Fruit fly (Drosophila melanogaster) whole organism, prepupa: ENCODE data around the gene CG42709.

ENCODE experiments used
- Blimp-1 ChIP-seq: fragments of 200-800 bp; sonication (Bioruptor generic); optimal IDR thresholded peaks from 3 replicates; lab custom pipeline; 2017; ENCODE audit warnings: missing biosample characterization, missing genetic modification characterization, mild to moderate bottlenecking, moderate library complexity, missing genetic modification reagents
- CG10669 ChIP-seq: fragments of 200-800 bp; sonication (Bioruptor generic); optimal IDR thresholded peaks from 3 replicates; lab custom pipeline; 2018; ENCODE audit warnings: missing biosample characterization, mild to moderate bottlenecking, missing genetic modification characterization, moderate library complexity
- CG11294 ChIP-seq: fragments of 200-800 bp; sonication (Bioruptor generic); IDR thresholded peaks from 2 replicates; pipeline ENCODE4 v1.3.6; 2022; ENCODE audit warnings: missing biosample characterization, missing genetic modification characterization
- CG11902 ChIP-seq: fragments of 200-800 bp; sonication (Bioruptor generic); optimal IDR thresholded peaks from 3 replicates; lab custom pipeline; 2016; ENCODE audit warnings: missing biosample characterization, missing genetic modification characterization
- CG15336 ChIP-seq: fragments of 200-800 bp; sonication (Bioruptor generic); IDR thresholded peaks from 2 replicates; pipeline ENCODE4 v1.3.6; 2022; ENCODE audit warnings: missing biosample characterization, missing genetic modification characterization
- CG16779 ChIP-seq: fragments of 200-800 bp; sonication (Bioruptor generic); optimal IDR thresholded peaks from 3 replicates; lab custom pipeline; 2017; ENCODE audit warnings: missing biosample characterization, mild to moderate bottlenecking, missing genetic modification characterization
- CG3032 ChIP-seq: fragments of 200-800 bp; optimal IDR thresholded peaks from 2 replicates; lab custom pipeline; 2019; ENCODE audit warnings: missing biosample characterization, mild to moderate bottlenecking, missing genetic modification characterization, moderate library complexity
- CG31627 ChIP-seq: fragments of 200-800 bp; sonication (Bioruptor generic); optimal IDR thresholded peaks from 3 replicates; lab custom pipeline; 2016; ENCODE audit warnings: missing biosample characterization, missing genetic modification characterization
- CG32006 ChIP-seq: fragments of 200-800 bp; sonication (Bioruptor generic); optimal IDR thresholded peaks from 3 replicates; lab custom pipeline; 2017; ENCODE audit warnings: missing biosample characterization, mild to moderate bottlenecking, missing genetic modification characterization
- CG34406 ChIP-seq: fragments of 200-800 bp; sonication (Bioruptor generic); optimal IDR thresholded peaks from 3 replicates; lab custom pipeline; 2016; ENCODE audit warnings: missing biosample characterization, missing genetic modification characterization
- CG3919 ChIP-seq: fragments of 200-800 bp; sonication (Bioruptor generic); optimal IDR thresholded peaks from 3 replicates; lab custom pipeline; 2016; ENCODE audit warnings: missing biosample characterization, missing genetic modification characterization
- CG4318 ChIP-seq: fragments of 200-800 bp; sonication (Bioruptor generic); optimal IDR thresholded peaks from 3 replicates; lab custom pipeline; 2017; ENCODE audit warnings: missing biosample characterization, mild to moderate bottlenecking, missing genetic modification characterization
- CG6163 ChIP-seq: fragments of 200-800 bp; sonication (Bioruptor generic); IDR thresholded peaks from 3 replicates; pipeline ENCODE4 v1.3.6; 2022; ENCODE audit warnings: missing biosample characterization, missing genetic modification characterization
- CG6792 ChIP-seq: fragments of 200-800 bp; sonication (Bioruptor generic); optimal IDR thresholded peaks from 3 replicates; lab custom pipeline; 2016; ENCODE audit warnings: missing biosample characterization, missing genetic modification characterization
- CG6854 ChIP-seq: fragments of 200-800 bp; sonication (Bioruptor generic); optimal IDR thresholded peaks from 2 replicates; lab custom pipeline; 2017; ENCODE audit warnings: missing biosample characterization, mild to moderate bottlenecking, missing genetic modification characterization
- CG8119 ChIP-seq: fragments of 200-800 bp; sonication (Bioruptor generic); IDR thresholded peaks from 3 replicates; pipeline ENCODE4 v1.3.6; 2022; ENCODE audit warnings: missing biosample characterization, missing genetic modification characterization
- CG8319 ChIP-seq: fragments of 200-800 bp; sonication (Bioruptor generic); optimal IDR thresholded peaks from 3 replicates; lab custom pipeline; 2016; ENCODE audit warnings: missing biosample characterization, missing genetic modification characterization
- CG8632 ChIP-seq: fragments of 200-800 bp; sonication (Bioruptor generic); optimal IDR thresholded peaks from 3 replicates; lab custom pipeline; 2016; ENCODE audit warnings: missing biosample characterization, missing genetic modification characterization
- CG9139 ChIP-seq: fragments of 200-800 bp; sonication (Bioruptor generic); optimal IDR thresholded peaks from 3 replicates; lab custom pipeline; 2017; ENCODE audit warnings: missing biosample characterization, mild to moderate bottlenecking, missing genetic modification characterization
- Eip75B ChIP-seq: fragments of 200-800 bp; sonication (Bioruptor generic); optimal IDR thresholded peaks from 3 replicates; lab custom pipeline; 2016; ENCODE audit warnings: missing biosample characterization, missing genetic modification characterization
- Eip78C ChIP-seq: fragments of 200-800 bp; sonication (Bioruptor generic); peaks from one replicate; lab custom pipeline; 2016; ENCODE audit warnings: missing biosample characterization, missing genetic modification characterization
- Eip93F ChIP-seq: fragments of 200-800 bp; sonication (Bioruptor generic); optimal IDR thresholded peaks from 2 replicates; lab custom pipeline; 2016; ENCODE audit warnings: missing biosample characterization, mild to moderate bottlenecking, missing genetic modification characterization
- Ets21C ChIP-seq: fragments of 200-800 bp; sonication (Bioruptor generic); optimal IDR thresholded peaks from 3 replicates; lab custom pipeline; 2016; ENCODE audit warnings: missing biosample characterization, missing genetic modification characterization
- Gug ChIP-seq: fragments of 200-800 bp; sonication (Bioruptor generic); IDR thresholded peaks from 2 replicates; pipeline ENCODE4 v1.3.6; 2022; ENCODE audit warnings: missing biosample characterization, missing genetic modification characterization
- Hr38 ChIP-seq: sonication (Bioruptor generic); optimal IDR thresholded peaks from 2 replicates; lab custom pipeline; 2016; ENCODE audit warnings: missing biosample characterization, missing genetic modification characterization
- Hr39 ChIP-seq: fragments of 200-800 bp; sonication (Bioruptor generic); optimal IDR thresholded peaks from 2 replicates; lab custom pipeline; 2016; ENCODE audit warnings: missing biosample characterization, missing genetic modification characterization
- Hr4 ChIP-seq: fragments of 200-800 bp; sonication (Bioruptor generic); optimal IDR thresholded peaks from 3 replicates; lab custom pipeline; 2016; ENCODE audit warnings: missing biosample characterization, missing genetic modification characterization
- Met ChIP-seq: fragments of 200-800 bp; sonication (Bioruptor generic); optimal IDR thresholded peaks from 3 replicates; lab custom pipeline; 2016; ENCODE audit warnings: missing biosample characterization, missing genetic modification characterization
- Smox ChIP-seq: fragments of 200-800 bp; sonication (Bioruptor generic); optimal IDR thresholded peaks from 3 replicates; lab custom pipeline; 2016; ENCODE audit warnings: missing biosample characterization, missing genetic modification characterization
- Sox102F ChIP-seq: fragments of 200-800 bp; sonication (Bioruptor generic); optimal IDR thresholded peaks from 2 replicates; lab custom pipeline; 2016; ENCODE audit warnings: missing biosample characterization, mild to moderate bottlenecking, missing genetic modification characterization
- Sox14 ChIP-seq: fragments of 200-800 bp; sonication (Bioruptor generic); optimal IDR thresholded peaks from 3 replicates; lab custom pipeline; 2016; ENCODE audit warnings: missing biosample characterization, missing genetic modification characterization
- Sox15 ChIP-seq: fragments of 200-800 bp; sonication (Bioruptor generic); optimal IDR thresholded peaks from 3 replicates; lab custom pipeline; 2016; ENCODE audit warnings: missing biosample characterization, missing genetic modification characterization
- eg ChIP-seq: fragments of 200-800 bp; sonication (Bioruptor generic); IDR thresholded peaks from 3 replicates; pipeline ENCODE4 v1.3.6; 2022; ENCODE audit warnings: missing biosample characterization, missing genetic modification characterization
- esn ChIP-seq: fragments of 200-800 bp; sonication (Bioruptor generic); optimal IDR thresholded peaks from 2 replicates; lab custom pipeline; 2016; ENCODE audit warnings: missing biosample characterization, mild to moderate bottlenecking, missing genetic modification characterization, moderate library complexity
- fkh ChIP-seq: fragments of 200-800 bp; sonication (Bioruptor generic); optimal IDR thresholded peaks from 3 replicates; lab custom pipeline; 2017; ENCODE audit warnings: missing biosample characterization, mild to moderate bottlenecking, missing genetic modification characterization, moderate library complexity
- net ChIP-seq: fragments of 200-800 bp; sonication (Bioruptor generic); optimal IDR thresholded peaks from 3 replicates; lab custom pipeline; 2016; ENCODE audit warnings: missing biosample characterization, missing genetic modification characterization
- salr ChIP-seq, 2 experiments: fragments of 200-800 bp; sonication (Bioruptor generic); optimal IDR thresholded peaks; 3 replicates each; lab custom pipeline; 2016 to 2018; ENCODE audit warnings: missing biosample characterization in 2 of 2, missing genetic modification characterization in 2 of 2, mild to moderate bottlenecking in 1 of 2
- spab ChIP-seq: fragments of 200-800 bp; sonication (Bioruptor generic); optimal IDR thresholded peaks from 2 replicates; lab custom pipeline; 2017; ENCODE audit warnings: missing biosample characterization, mild to moderate bottlenecking, missing genetic modification characterization, missing genetic modification reagents
- ss ChIP-seq, 2 experiments: fragments of 200-800 bp; sonication (Bioruptor generic); optimal IDR thresholded peaks; 2 replicates in 1 of 2; 3 replicates in 1 of 2; lab custom pipeline; 2017 to 2018; ENCODE audit warnings: mild to moderate bottlenecking in 2 of 2, missing biosample characterization in 2 of 2, missing genetic modification characterization in 2 of 2, moderate library complexity in 1 of 2
- topi ChIP-seq: fragments of 200-800 bp; sonication (Bioruptor generic); optimal IDR thresholded peaks from 3 replicates; lab custom pipeline; 2016; ENCODE audit warnings: missing biosample characterization, missing genetic modification characterization

Gene CG42709

DNA sequence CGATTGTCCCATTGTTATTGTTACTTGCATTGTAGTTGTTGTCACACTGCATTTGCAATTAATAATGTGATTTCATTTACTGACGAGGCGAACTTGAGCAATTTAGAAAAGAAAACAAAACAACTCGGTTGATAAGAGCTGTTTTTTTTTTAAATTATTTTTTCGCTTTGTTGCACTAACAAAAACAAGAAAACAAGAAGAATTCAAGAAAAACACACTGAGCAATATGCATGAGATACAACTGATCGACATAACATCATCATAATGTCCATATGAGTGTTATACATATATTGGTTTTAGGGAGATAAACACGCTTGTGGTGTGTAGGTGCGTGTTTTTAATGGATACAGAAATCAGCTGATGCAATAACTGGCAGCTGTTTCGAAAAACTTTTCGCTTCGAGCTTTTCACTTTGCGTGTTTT lies 12.5 kb downstream of the CG42709 start (continued):
- TF ChIP-seq CG6854, result no peak
- no peak for TF ChIP-seq Blimp-1
- TF ChIP-seq Eip78C (GFP tag; lab: Kevin White, UChicago), result peak; percentile 75
- TF ChIP-seq Sox14, result peak; percentile 63
- no peak for TF ChIP-seq CG34406 (GFP tag; lab: Kevin White, UChicago)
- peak; percentile 91 for TF ChIP-seq eg (GFP tag; lab: Robert Waterston, UW)
- no peak for TF ChIP-seq CG3032

- peak; percentile 69 for TF ChIP-seq Eip78C (GFP tag; lab: Kevin White, UChicago)
- TF ChIP-seq fkh (GFP tag; lab: Kevin White, UChicago), result peak; percentile 55
- TF ChIP-seq Gug, result no peak
- TF ChIP-seq topi, result peak; percentile 30
- peak; percentile 34 for TF ChIP-seq Hr39 (GFP tag; lab: Kevin White, UChicago)
- no peak for TF ChIP-seq CG6163 (GFP tag; lab: Robert Waterston, UW)
- TF ChIP-seq Smox, result peak; percentile 17
- peak; percentile 52 for TF ChIP-seq esn (GFP tag; lab: Kevin White, UChicago)
- TF ChIP-seq CG11902 (GFP tag; lab: Kevin White, UChicago), result no peak
- TF ChIP-seq CG32006 (GFP tag; lab: Kevin White, UChicago), result peak; percentile 8
- TF ChIP-seq CG4318, result no peak
- TF ChIP-seq CG15336, result 0 out of 2 replicates have a peak, but pooled peaks have one; percentile 22
- TF ChIP-seq spab (GFP tag; lab: Kevin White, UChicago), result no peak
- TF ChIP-seq CG10669 (GFP tag; lab: Kevin White, UChicago), result no peak
- peak; percentile 43 for TF ChIP-seq net (GFP tag; lab: Kevin White, UChicago)
- no peak for TF ChIP-seq CG11294
- peak; percentile 35 for TF ChIP-seq CG8632 (GFP tag; lab: Kevin White, UChicago)
- peak; percentile 24 for TF ChIP-seq Ets21C
- peak; percentile 57 for TF ChIP-seq Hr4 (GFP tag; lab: Kevin White, UChicago)
- peak; percentile 4 for TF ChIP-seq CG31627
- no peak for TF ChIP-seq Hr38 (GFP tag; lab: Kevin White, UChicago)
- no peak for TF ChIP-seq CG9139 (GFP tag; lab: Kevin White, UChicago)
- peak in 1 of 2 experiments; percentile 10 for TF ChIP-seq salr (GFP tag; optimal IDR thresholded peaks at IDR 0.05; lab: Kevin White, UChicago)
- 0 out of 3 replicates have a peak, but pooled peaks have one; percentile 21 for TF ChIP-seq eg (GFP tag; lab: Robert Waterston, UW)
- TF ChIP-seq Met (GFP tag; lab: Kevin White, UChicago), result peak; percentile 36
- TF ChIP-seq CG3919 (GFP tag; lab: Kevin White, UChicago), result peak; percentile 13
- no peak for TF ChIP-seq CG8319 (GFP tag; lab: Kevin White, UChicago)
These were observed 13.4 kb downstream of the CG42709 start for dm6 chr3L:12803159-12804034.

- no peak for TF ChIP-seq Smox
- no peak for TF ChIP-seq Blimp-1
- TF ChIP-seq CG6163 (GFP tag; lab: Robert Waterston, UW), result peak; percentile 44; the same call in 2 of the 3 replicates
- no peak for TF ChIP-seq net (GFP tag; lab: Kevin White, UChicago)
- TF ChIP-seq salr (GFP tag; optimal IDR thresholded peaks at IDR 0.05; lab: Kevin White, UChicago), result no peak
- peak; percentile 37 for TF ChIP-seq Eip78C (GFP tag; lab: Kevin White, UChicago)
- TF ChIP-seq CG31627, result no peak
- TF ChIP-seq eg (GFP tag; lab: Robert Waterston, UW), result no peak
- TF ChIP-seq CG16779 (tag; lab: Kevin White, UChicago), result no peak
- peak; percentile 16; the same call in 1 of the 2 replicates for TF ChIP-seq CG15336
- no peak for TF ChIP-seq Sox102F (GFP tag; lab: Kevin White, UChicago)
- no peak for TF ChIP-seq CG10669 (GFP tag; lab: Kevin White, UChicago)
- no peak for TF ChIP-seq Eip75B
- TF ChIP-seq CG9139 (GFP tag; lab: Kevin White, UChicago), result no peak
- no peak for TF ChIP-seq spab (GFP tag; lab: Kevin White, UChicago)
- no peak for TF ChIP-seq CG6792
- TF ChIP-seq Ets21C, result no peak
- peak; percentile 53 for TF ChIP-seq fkh (GFP tag; lab: Kevin White, UChicago)
- TF ChIP-seq Eip93F (GFP tag; lab: Kevin White, UChicago), result no peak
- peak; percentile 30 to 67 for TF ChIP-seq ss (GFP tag; optimal IDR thresholded peaks at IDR 0.05; lab: Kevin White, UChicago)
- no peak for TF ChIP-seq Sox15 (GFP tag; lab: Kevin White, UChicago)
- TF ChIP-seq CG32006 (GFP tag; lab: Kevin White, UChicago), result no peak
- TF ChIP-seq CG8119 (GFP tag; lab: Robert Waterston, UW), result peak; percentile 22; the same call in 1 of the 3 replicates
These were observed 14.2 kb downstream of the CG42709 start for dm6 chr3L:12804035-12804729.
